Worm (Caenorhabditis elegans) whole organism, early embryonic: ENCODE data around the gene F18A11.2.

Experiments used
- F13C5.2 ChIP-seq: sonication (generic microtip); optimal IDR thresholded peaks from 2 replicates; lab custom pipeline; 2017; ENCODE audit warnings: mild to moderate bottlenecking, missing genetic modification characterization, inconsistent platforms, missing compliant biosample characterization
- ama-1 ChIP-seq: fragments of 150-350 bp; optimal IDR thresholded peaks from 2 replicates; lab custom pipeline; 2014
- ceh-13 ChIP-seq: fragments of 200-800 bp; sonication (Bioruptor generic); optimal IDR thresholded peaks from 2 replicates; lab custom pipeline; 2018; ENCODE audit warnings: mild to moderate bottlenecking, missing genetic modification characterization, missing compliant biosample characterization
- ceh-36 ChIP-seq: sonication (generic microtip); optimal IDR thresholded peaks from 2 replicates; lab custom pipeline; 2016; ENCODE audit warnings: missing genetic modification characterization, inconsistent platforms, missing compliant biosample characterization
- flt-1 ChIP-seq: fragments of 200-800 bp; sonication (Bioruptor generic); IDR thresholded peaks from 2 replicates; pipeline ENCODE4 v1.3.6; 2022; ENCODE audit warnings: missing genetic modification characterization, missing compliant biosample characterization
- hmbx-1 ChIP-seq: sonication (generic microtip); optimal IDR thresholded peaks from 2 replicates; lab custom pipeline; 2016; ENCODE audit warnings: mild to moderate bottlenecking, missing genetic modification characterization, missing compliant biosample characterization
- hmg-4 ChIP-seq: fragments of 200-800 bp; sonication (Bioruptor generic); optimal IDR thresholded peaks from 2 replicates; lab custom pipeline; 2018; ENCODE audit warnings: mild to moderate bottlenecking, missing genetic modification characterization, missing compliant biosample characterization
- hnd-1 ChIP-seq: sonication (generic microtip); optimal IDR thresholded peaks from 2 replicates; lab custom pipeline; 2016; ENCODE audit warnings: missing genetic modification characterization, missing compliant biosample characterization
- pes-1 ChIP-seq: fragments of 200-800 bp; sonication (Bioruptor generic); IDR thresholded peaks from 2 replicates; pipeline ENCODE4 v1.3.6; 2022; ENCODE audit warnings: missing genetic modification reagents, missing genetic modification characterization, missing compliant biosample characterization
- scrt-1 ChIP-seq: fragments of 200-800 bp; sonication (Bioruptor generic); IDR thresholded peaks from 2 replicates; pipeline ENCODE4 v1.3.6; 2022; ENCODE audit warnings: missing genetic modification characterization, missing compliant biosample characterization
- sea-1 ChIP-seq: fragments of 200-800 bp; sonication (Bioruptor generic); conservative IDR thresholded peaks from 2 replicates; pipeline ENCODE4 v1.3.6; 2022; ENCODE audit warnings: missing genetic modification characterization, missing compliant biosample characterization
- tbx-37 ChIP-seq: fragments of 200-800 bp; sonication (Bioruptor generic); conservative IDR thresholded peaks from 2 replicates; pipeline ENCODE4 v1.3.6; 2022; ENCODE audit warnings: missing genetic modification reagents, missing genetic modification characterization, missing compliant biosample characterization

DNA sequence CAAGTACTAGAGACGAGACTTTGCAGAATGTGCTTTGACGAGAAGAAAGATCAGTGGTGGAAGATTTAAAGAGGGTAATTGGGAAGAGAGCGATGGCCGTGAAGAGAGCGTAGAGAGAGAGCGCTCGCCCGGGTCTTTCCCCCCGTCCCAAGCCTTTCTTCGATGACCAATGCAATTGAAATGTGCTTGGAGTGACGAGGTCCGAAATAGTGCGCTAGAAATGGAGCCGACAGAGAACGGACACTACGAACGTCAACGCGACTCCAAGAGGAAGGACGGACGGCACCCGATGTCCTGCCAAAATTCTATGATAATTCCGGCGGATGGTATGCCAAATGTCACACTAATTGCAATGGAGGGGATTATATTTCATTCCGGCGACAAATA is 1.5 kb upstream of the F18A11.2 start:
- no peak for TF ChIP-seq ama-1
- no peak for TF ChIP-seq pes-1 (GFP tag; lab: Robert Waterston, UW)
- TF ChIP-seq sea-1 (GFP tag; lab: Robert Waterston, UW), result no peak
- TF ChIP-seq F13C5.2 (tag; lab: Kevin White, UChicago), result no peak
- TF ChIP-seq hmbx-1 (tag; lab: Kevin White, UChicago), result no peak
- no peak for TF ChIP-seq scrt-1 (GFP tag; lab: Robert Waterston, UW)
- no peak for TF ChIP-seq tbx-37 (GFP tag; lab: Robert Waterston, UW)
- no peak for TF ChIP-seq flt-1 (GFP tag; lab: Robert Waterston, UW)
- TF ChIP-seq ceh-13 (GFP tag; lab: Kevin White, UChicago), result no peak
- TF ChIP-seq ceh-36 (tag; lab: Kevin White, UChicago), result no peak
- no peak for TF ChIP-seq hmg-4 (GFP tag; lab: Kevin White, UChicago)
- TF ChIP-seq hnd-1, result no peak
